Worm (Caenorhabditis elegans) whole organism, young adult: ENCODE data around the gene sqd-1.

Source experiments
- B0019.2 ChIP-seq: fragments of 200-800 bp; sonication (Bioruptor generic); conservative IDR thresholded peaks from 2 replicates; pipeline ENCODE4 v1.3.6; 2022; ENCODE audit warnings: missing genetic modification reagents, missing genetic modification characterization, missing compliant biosample characterization
- B0035.1 ChIP-seq: sonication (generic microtip); optimal IDR thresholded peaks from 2 replicates; lab custom pipeline; 2016; ENCODE audit warnings: missing genetic modification characterization, mild to moderate bottlenecking, missing compliant biosample characterization, missing genotype, missing genetic modification reagents
- ceh-40 ChIP-seq: fragments of 200-800 bp; sonication (Bioruptor generic); IDR thresholded peaks from 2 replicates; pipeline ENCODE4 v1.3.6; 2022; ENCODE audit warnings: missing genetic modification characterization, missing compliant biosample characterization
- zfh-2 ChIP-seq: fragments of 200-800 bp; sonication (Bioruptor generic); conservative IDR thresholded peaks from 2 replicates; pipeline ENCODE4 v1.3.6; 2022; ENCODE audit warnings: missing genetic modification reagents, missing genetic modification characterization, missing compliant biosample characterization
- ztf-6 ChIP-seq: fragments of 200-800 bp; sonication (Bioruptor generic); IDR thresholded peaks from 2 replicates; pipeline ENCODE4 v1.3.6; 2022; ENCODE audit warnings: missing genetic modification reagents, missing genetic modification characterization, missing compliant biosample characterization

ce11 chrIV:6290741-6291140, 33.2 kb upstream of the sqd-1 start, which contains the start of gene srv-24:
- TF ChIP-seq B0035.1 (no peak), zfh-2 (GFP tag; lab: Robert Waterston, UW) (no peak), ceh-40 (GFP tag; lab: Robert Waterston, UW) (no peak), B0019.2 (GFP tag; lab: Robert Waterston, UW) (no peak), ztf-6 (GFP tag; lab: Robert Waterston, UW) (no peak)
